ENCODE assay signal across 4 fruit fly cellular contexts in the genomic region with DNA sequence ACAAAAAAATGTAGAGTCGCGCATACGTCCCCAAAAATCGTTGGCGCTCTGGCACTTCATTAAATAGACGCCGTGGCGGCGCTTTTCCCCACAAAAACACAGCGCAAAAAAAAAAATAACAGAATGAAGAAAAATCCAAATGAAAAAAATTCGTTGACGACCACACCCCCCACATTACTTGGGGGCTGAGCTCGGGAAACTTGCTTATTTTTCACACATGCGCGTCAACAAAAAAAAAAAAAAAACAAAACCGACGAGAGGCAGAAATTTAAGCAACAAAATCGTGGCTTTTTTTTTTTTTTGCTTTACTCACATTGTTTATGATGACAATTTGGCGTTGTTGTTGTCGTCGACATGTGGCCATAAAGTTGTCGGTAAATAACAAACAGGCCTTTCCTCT.
TF ChIP-seq lines count a peak whose summit lies in the region.

No protein-coding gene starts in this region.

- no peak for TF ChIP-seq CTCF in whole organism, embryonic (GFP tag; optimal IDR thresholded peaks at IDR 0.05; lab: Kevin White, UChicago)

TF ChIP-seq in whole organism, adult, 20 proteins besides CTCF, POLR2A, EP300 and RAD21:
- TF ChIP-seq tj (GFP tag; optimal IDR thresholded peaks at IDR 0.05; lab: Kevin White, UChicago) (peak; percentile 82), CG33017 (tag; optimal IDR thresholded peaks at IDR 0.05; lab: Kevin White, UChicago) (no peak)

TF ChIP-seq in whole organism, embryonic, 481 proteins besides CTCF, POLR2A, EP300 and RAD21:
- TF ChIP-seq da (GFP tag; optimal IDR thresholded peaks at IDR 0.05; lab: Kevin White, UChicago) (no peak), chinmo (GFP tag; IDR thresholded peaks at IDR 0.05; lab: Robert Waterston, UW; ENCODE audit: partially characterized antibody) (0 out of 4 replicates have a peak, but pooled peaks have one; percentile 7), CG32772 (GFP tag; IDR thresholded peaks at IDR 0.05; lab: Robert Waterston, UW) (peak; percentile 20; the same call in 1 of the 2 replicates), danr (GFP tag; IDR thresholded peaks at IDR 0.05; lab: Robert Waterston, UW) (no peak), Drgx (GFP tag; IDR thresholded peaks at IDR 0.05; lab: Robert Waterston, UW) (0 out of 2 replicates have a peak, but pooled peaks have one; percentile 5), tna (GFP tag; IDR thresholded peaks at IDR 0.05; lab: Robert Waterston, UW; ENCODE audit: partially characterized antibody) (0 out of 2 replicates have a peak, but pooled peaks have one; percentile 25), sqz (GFP tag; optimal IDR thresholded peaks at IDR 0.05; lab: Kevin White, UChicago) (peak; percentile 33)

TF ChIP-seq in whole organism, prepupa, 60 proteins besides CTCF, POLR2A, EP300 and RAD21:
- TF ChIP-seq fkh (GFP tag; optimal IDR thresholded peaks at IDR 0.05; lab: Kevin White, UChicago) = peak; percentile 5
- no peak for TF ChIP-seq fd59A (GFP tag; optimal IDR thresholded peaks at IDR 0.05; lab: Kevin White, UChicago)
- TF ChIP-seq eg (GFP tag; IDR thresholded peaks at IDR 0.05; lab: Robert Waterston, UW) = peak; percentile 69
- TF ChIP-seq CG8119 (GFP tag; IDR thresholded peaks at IDR 0.05; lab: Robert Waterston, UW) = peak; percentile 50
- no peak for TF ChIP-seq CG9139 (GFP tag; optimal IDR thresholded peaks at IDR 0.05; lab: Kevin White, UChicago)
- TF ChIP-seq CG15336 (GFP tag; IDR thresholded peaks at IDR 0.05; lab: Robert Waterston, UW) = peak; percentile 42; the same call in 1 of the 2 replicates
- TF ChIP-seq Lpt (GFP tag; optimal IDR thresholded peaks at IDR 0.05; lab: Kevin White, UChicago) = peak; percentile 31
- no peak for TF ChIP-seq esn (GFP tag; optimal IDR thresholded peaks at IDR 0.05; lab: Kevin White, UChicago)
- TF ChIP-seq Eip78C (GFP tag; lab: Kevin White, UChicago) = peak; percentile 3
- TF ChIP-seq ss (GFP tag; optimal IDR thresholded peaks at IDR 0.05; lab: Kevin White, UChicago) = peak in 1 of 2 experiments; percentile 2
- no peak for TF ChIP-seq Sox14 (GFP tag; optimal IDR thresholded peaks at IDR 0.05; lab: Kevin White, UChicago)
- TF ChIP-seq Hr38 (GFP tag; optimal IDR thresholded peaks at IDR 0.05; lab: Kevin White, UChicago) = no peak
- peak; percentile 30 for TF ChIP-seq CG6276 (GFP tag; optimal IDR thresholded peaks at IDR 0.05; lab: Kevin White, UChicago)
- TF ChIP-seq dsx (GFP tag; optimal IDR thresholded peaks at IDR 0.05; lab: Kevin White, UChicago; ENCODE audit: poor library complexity, severe bottlenecking) = no peak

TF ChIP-seq in whole organism, pupa, 21 proteins besides CTCF, POLR2A, EP300 and RAD21:
- TF ChIP-seq CG34367 (tag; optimal IDR thresholded peaks at IDR 0.05; lab: Kevin White, UChicago) (no peak), fd96Ca (GFP tag; IDR thresholded peaks at IDR 0.05; lab: Robert Waterston, UW) (peak; percentile 61), CG9948 (tag; optimal IDR thresholded peaks at IDR 0.05; lab: Kevin White, UChicago) (no peak), Snoo (tag; optimal IDR thresholded peaks at IDR 0.05; lab: Kevin White, UChicago) (no peak), CG12605 (GFP tag; IDR thresholded peaks at IDR 0.05; lab: Robert Waterston, UW) (0 out of 2 replicates have a peak, but pooled peaks have one; percentile 37), Ets98B (GFP tag; IDR thresholded peaks at IDR 0.05; lab: Robert Waterston, UW) (peak; percentile 43; the same call in 1 of the 2 replicates), CG32121 (GFP tag; IDR thresholded peaks at IDR 0.05; lab: Robert Waterston, UW) (peak; percentile 48; the same call in 1 of the 2 replicates)
